Fruit fly (Drosophila melanogaster) whole organism, embryonic: ENCODE results near the gene ArgRS-m.
A peak's percentile ranks its signal among the peaks of the same experiment; 100 is the strongest.

Experiments used
- BtbVII ChIP-seq: fragments of 200-800 bp; sonication (Bioruptor generic); optimal IDR thresholded peaks from 3 replicates; lab custom pipeline; 2017; ENCODE audit warnings: missing biosample characterization, mild to moderate bottlenecking, missing genetic modification characterization
- Bteb2 ChIP-seq: fragments of 200-800 bp; sonication (Bioruptor generic); optimal IDR thresholded peaks from 2 replicates; lab custom pipeline; 2016; ENCODE audit warnings: missing biosample characterization, missing genetic modification characterization
- C15 ChIP-seq: fragments of 200-800 bp; sonication (Bioruptor generic); IDR thresholded peaks from 3 replicates; pipeline ENCODE4 v1.3.6; 2022; ENCODE audit warnings: missing biosample characterization, missing genetic modification characterization
- CG10147 ChIP-seq: fragments of 200-800 bp; sonication (Bioruptor generic); optimal IDR thresholded peaks from 2 replicates; lab custom pipeline; 2019; ENCODE audit warnings: missing biosample characterization, mild to moderate bottlenecking, missing genetic modification characterization, moderate library complexity
- CG10267 ChIP-seq: fragments of 200-800 bp; sonication (Bioruptor generic); optimal IDR thresholded peaks from 2 replicates; lab custom pipeline; 2018; ENCODE audit warnings: missing biosample characterization, mild to moderate bottlenecking, missing genetic modification characterization, moderate library complexity
- CG11093 ChIP-seq: fragments of 200-800 bp; sonication (Bioruptor generic); IDR thresholded peaks from 3 replicates; pipeline ENCODE4 v1.3.6; 2022; ENCODE audit warnings: missing biosample characterization, missing genetic modification characterization
- CG11723 ChIP-seq: fragments of 200-800 bp; sonication (Bioruptor generic); optimal IDR thresholded peaks from 2 replicates; lab custom pipeline; 2017; ENCODE audit warnings: missing biosample characterization, mild to moderate bottlenecking, missing genetic modification characterization
- CG13287 ChIP-seq: fragments of 200-800 bp; sonication (Bioruptor generic); IDR thresholded peaks from 2 replicates; pipeline ENCODE4 v1.3.6; 2022; ENCODE audit warnings: missing biosample characterization, missing genetic modification characterization; ENCODE audit not compliant: partially characterized antibody
- CG15073 ChIP-seq: fragments of 200-800 bp; sonication (Bioruptor generic); optimal IDR thresholded peaks from 2 replicates; lab custom pipeline; 2016; ENCODE audit warnings: missing biosample characterization, missing genetic modification characterization
- CG16863 ChIP-seq: fragments of 200-800 bp; sonication (Bioruptor generic); optimal IDR thresholded peaks from 3 replicates; lab custom pipeline; 2016; ENCODE audit warnings: missing biosample characterization, missing genetic modification characterization
- CG17912 ChIP-seq: fragments of 200-800 bp; sonication (Bioruptor generic); optimal IDR thresholded peaks from 2 replicates; lab custom pipeline; 2018; ENCODE audit warnings: missing biosample characterization, mild to moderate bottlenecking, missing genetic modification characterization
- CG1832 ChIP-seq: fragments of 200-800 bp; sonication (Bioruptor generic); optimal IDR thresholded peaks from 2 replicates; lab custom pipeline; 2017; ENCODE audit warnings: missing biosample characterization, mild to moderate bottlenecking, missing genetic modification characterization, inconsistent platforms
- CG34224 ChIP-seq: fragments of 200-800 bp; sonication (Bioruptor generic); IDR thresholded peaks from 3 replicates; pipeline ENCODE4 v1.3.6; 2022; ENCODE audit warnings: missing biosample characterization, missing genetic modification characterization; ENCODE audit not compliant: partially characterized antibody
- CG3726 ChIP-seq: fragments of 200-800 bp; sonication (Bioruptor generic); IDR thresholded peaks from 3 replicates; pipeline ENCODE4, ENCODE4 v1.3.6; 2022; ENCODE audit warnings: missing biosample characterization, missing genetic modification characterization
- CG4404 ChIP-seq: fragments of 200-800 bp; sonication (Bioruptor generic); IDR thresholded peaks from 2 replicates; pipeline ENCODE4 v1.3.6; 2022; ENCODE audit warnings: missing biosample characterization, missing genetic modification characterization
- CG4617 ChIP-seq: fragments of 200-800 bp; sonication (Bioruptor generic); optimal IDR thresholded peaks from 3 replicates; lab custom pipeline; 2016; ENCODE audit warnings: missing biosample characterization, missing genetic modification characterization, borderline replicate concordance
- CG5180 ChIP-seq: fragments of 200-800 bp; sonication (Bioruptor generic); optimal IDR thresholded peaks from 3 replicates; lab custom pipeline; 2017; ENCODE audit warnings: missing biosample characterization, missing genetic modification characterization, mild to moderate bottlenecking, moderate library complexity, missing genetic modification reagents
- CG6175 ChIP-seq: fragments of 200-800 bp; sonication (Bioruptor generic); IDR thresholded peaks from 3 replicates; pipeline ENCODE4 v1.3.6; 2022; ENCODE audit warnings: missing biosample characterization, missing genetic modification characterization
- CG6683 ChIP-seq: fragments of 200-800 bp; sonication (Bioruptor generic); optimal IDR thresholded peaks from 2 replicates; lab custom pipeline; 2017; ENCODE audit warnings: missing biosample characterization, mild to moderate bottlenecking, missing genetic modification characterization, missing genetic modification reagents
- Dfd ChIP-seq, 2 experiments: fragments of >200 bp; optimal IDR thresholded peaks; 2 replicates each; lab custom pipeline; 2017; ENCODE audit warnings: missing biosample characterization in 2 of 2, missing genetic modification characterization in 2 of 2
- Dp ChIP-seq: fragments of 200-800 bp; sonication (Bioruptor generic); optimal IDR thresholded peaks from 2 replicates; lab custom pipeline; 2018; ENCODE audit warnings: missing biosample characterization, mild to moderate bottlenecking, missing genetic modification characterization, moderate library complexity
- E2f2 ChIP-seq: fragments of 200-800 bp; sonication (Bioruptor generic); IDR thresholded peaks from 2 replicates; pipeline ENCODE4 v1.3.6; 2022; ENCODE audit warnings: missing biosample characterization, missing genetic modification characterization
- Ets65A ChIP-seq: fragments of 200-800 bp; sonication (Bioruptor generic); peaks from one replicate; lab custom pipeline; 2016; ENCODE audit warnings: missing biosample characterization, missing genetic modification characterization
- GATAe ChIP-seq: fragments of 200-800 bp; sonication (Bioruptor generic); conservative IDR thresholded peaks from 2 replicates; pipeline ENCODE4 v1.3.6; 2022; ENCODE audit warnings: missing biosample characterization, missing genetic modification characterization
- HLH4C ChIP-seq: fragments of 200-800 bp; sonication (Bioruptor generic); IDR thresholded peaks from 3 replicates; pipeline ENCODE4 v1.3.6; 2022; ENCODE audit warnings: missing biosample characterization, missing genetic modification characterization; ENCODE audit not compliant: partially characterized antibody
- Hr78 ChIP-seq, 2 experiments: fragments of 200-800 bp in 1 of 2; fragments of >200 bp in 1 of 2; sonication (Bioruptor generic) in 1 of 2; optimal IDR thresholded peaks; 2 replicates each; lab custom pipeline; 2017 to 2019; ENCODE audit warnings: missing biosample characterization in 2 of 2, missing genetic modification characterization in 2 of 2, mild to moderate bottlenecking in 1 of 2, moderate library complexity in 1 of 2
- Jarid2 ChIP-seq: fragments of 200-800 bp; sonication (Bioruptor generic); optimal IDR thresholded peaks from 3 replicates; lab custom pipeline; 2017; ENCODE audit warnings: mild to moderate bottlenecking, missing biosample characterization, missing genetic modification reagents, missing genetic modification characterization
- MBD-R2 ChIP-seq: fragments of 200-800 bp; sonication (Bioruptor generic); IDR thresholded peaks from 2 replicates; pipeline ENCODE4 v1.3.6; 2022; ENCODE audit warnings: missing biosample characterization, missing genetic modification characterization
- MESR4 ChIP-seq: fragments of 200-800 bp; sonication (Bioruptor generic); optimal IDR thresholded peaks from 2 replicates; lab custom pipeline; 2018; ENCODE audit warnings: missing biosample characterization, mild to moderate bottlenecking, missing genetic modification characterization, moderate library complexity
- Med ChIP-seq: fragments of 200-800 bp; sonication (Bioruptor generic); peaks from one replicate; lab custom pipeline; 2016; ENCODE audit warnings: missing biosample characterization, missing genetic modification characterization, mild to moderate bottlenecking, inconsistent platforms, moderate library complexity
- Mrtf ChIP-seq: fragments of 200-800 bp; sonication (Bioruptor generic); IDR thresholded peaks from 3 replicates; pipeline ENCODE4 v1.3.6; 2022; ENCODE audit warnings: missing biosample characterization, missing genetic modification characterization
- Pdp1 ChIP-seq, 2 experiments: fragments of 200-800 bp; sonication (Bioruptor generic); optimal IDR thresholded peaks; 3 replicates each; lab custom pipeline; 2016; ENCODE audit warnings: missing biosample characterization in 2 of 2, missing genetic modification characterization in 2 of 2, mild to moderate bottlenecking in 1 of 2, moderate library complexity in 1 of 2
- Scr ChIP-seq: fragments of 200-800 bp; sonication (Bioruptor generic); IDR thresholded peaks from 2 replicates; pipeline ENCODE4 v1.3.6; 2022; ENCODE audit warnings: missing biosample characterization, missing genetic modification characterization; ENCODE audit not compliant: partially characterized antibody
- YL-1 ChIP-seq: fragments of 200-800 bp; sonication (Bioruptor generic); optimal IDR thresholded peaks from 3 replicates; lab custom pipeline; 2017; ENCODE audit warnings: missing biosample characterization, mild to moderate bottlenecking, missing genetic modification characterization
- bigmax ChIP-seq: fragments of 200-800 bp; sonication (Bioruptor generic); optimal IDR thresholded peaks from 2 replicates; lab custom pipeline; 2018; ENCODE audit warnings: missing biosample characterization, mild to moderate bottlenecking, missing genetic modification characterization
- crp ChIP-seq, 2 experiments: fragments of 200-800 bp; sonication (Bioruptor generic); optimal IDR thresholded peaks; 2 replicates in 1 of 2; 3 replicates in 1 of 2; lab custom pipeline; 2017; ENCODE audit warnings: missing biosample characterization in 2 of 2, missing genetic modification characterization in 2 of 2, mild to moderate bottlenecking in 1 of 2, moderate library complexity in 1 of 2
- da ChIP-seq: fragments of 200-800 bp; sonication (Bioruptor generic); optimal IDR thresholded peaks from 2 replicates; lab custom pipeline; 2016; ENCODE audit warnings: missing biosample characterization, missing genetic modification characterization
- emc ChIP-seq: fragments of 200-800 bp; sonication (Bioruptor generic); optimal IDR thresholded peaks from 2 replicates; lab custom pipeline; 2016; ENCODE audit warnings: missing biosample characterization, missing genetic modification characterization
- lola ChIP-seq, 3 experiments: fragments of >200 bp in 2 of 3; fragments of 200-800 bp in 1 of 3; sonication (Bioruptor generic) in 1 of 3; optimal IDR thresholded peaks; 2 replicates each; lab custom pipeline; 2017 to 2019; ENCODE audit warnings: missing biosample characterization in 3 of 3, missing genetic modification characterization in 3 of 3, mild to moderate bottlenecking in 1 of 3, moderate library complexity in 1 of 3
- pzg ChIP-seq: fragments of 200-800 bp; sonication (Bioruptor generic); optimal IDR thresholded peaks from 3 replicates; lab custom pipeline; 2018; ENCODE audit warnings: missing biosample characterization, mild to moderate bottlenecking, missing genetic modification characterization, moderate library complexity
- ro ChIP-seq: fragments of 200-800 bp; sonication (Bioruptor generic); IDR thresholded peaks from 2 replicates; pipeline ENCODE4 v1.3.6; 2022; ENCODE audit warnings: missing biosample characterization, missing genetic modification characterization
- stwl ChIP-seq: fragments of 200-800 bp; sonication (Bioruptor generic); optimal IDR thresholded peaks from 3 replicates; lab custom pipeline; 2018; ENCODE audit warnings: missing biosample characterization, mild to moderate bottlenecking, missing genetic modification characterization, moderate library complexity
- tgo ChIP-seq: fragments of 200-800 bp; sonication (Bioruptor generic); IDR thresholded peaks from 3 replicates; pipeline ENCODE4 v1.3.6; 2022; ENCODE audit warnings: missing biosample characterization, missing genetic modification characterization
- trem ChIP-seq: fragments of 200-800 bp; optimal IDR thresholded peaks from 3 replicates; lab custom pipeline; 2019; ENCODE audit warnings: missing biosample characterization, mild to moderate bottlenecking, missing genetic modification characterization, moderate library complexity
- zf30C ChIP-seq: fragments of 200-800 bp; sonication (Bioruptor generic); optimal IDR thresholded peaks from 3 replicates; lab custom pipeline; 2018; ENCODE audit warnings: missing biosample characterization, mild to moderate bottlenecking, missing genetic modification characterization
- zfh1 ChIP-seq: fragments of 200-800 bp; sonication (Bioruptor generic); IDR thresholded peaks from 3 replicates; pipeline ENCODE4 v1.3.6; 2022; ENCODE audit warnings: missing biosample characterization, missing genetic modification characterization

ArgRS-m gene

dm6 chr3R:7895457-7895856 lies 8.6 kb downstream of the ArgRS-m start (continued):
- no peak for TF ChIP-seq Hr78 (GFP tag; optimal IDR thresholded peaks at IDR 0.05; lab: Kevin White, UChicago)
- TF ChIP-seq tgo (GFP tag; lab: Robert Waterston, UW) = peak; percentile 82
- peak; percentile 63 for TF ChIP-seq zfh1 (GFP tag; lab: Robert Waterston, UW)
- no peak for TF ChIP-seq Dfd (GFP tag; optimal IDR thresholded peaks at IDR 0.05; lab: Kevin White, UChicago)
- TF ChIP-seq emc (GFP tag; lab: Kevin White, UChicago) = no peak

- TF ChIP-seq Ets65A (GFP tag; lab: Kevin White, UChicago) = peak; percentile 94
- TF ChIP-seq ro (GFP tag; lab: Robert Waterston, UW) = no peak
- no peak for TF ChIP-seq CG5180 (GFP tag; lab: Kevin White, UChicago)
- no peak for TF ChIP-seq da
These were observed 12.4 kb downstream of the ArgRS-m start for dm6 chr3R:7899277-7899676.

DNA sequence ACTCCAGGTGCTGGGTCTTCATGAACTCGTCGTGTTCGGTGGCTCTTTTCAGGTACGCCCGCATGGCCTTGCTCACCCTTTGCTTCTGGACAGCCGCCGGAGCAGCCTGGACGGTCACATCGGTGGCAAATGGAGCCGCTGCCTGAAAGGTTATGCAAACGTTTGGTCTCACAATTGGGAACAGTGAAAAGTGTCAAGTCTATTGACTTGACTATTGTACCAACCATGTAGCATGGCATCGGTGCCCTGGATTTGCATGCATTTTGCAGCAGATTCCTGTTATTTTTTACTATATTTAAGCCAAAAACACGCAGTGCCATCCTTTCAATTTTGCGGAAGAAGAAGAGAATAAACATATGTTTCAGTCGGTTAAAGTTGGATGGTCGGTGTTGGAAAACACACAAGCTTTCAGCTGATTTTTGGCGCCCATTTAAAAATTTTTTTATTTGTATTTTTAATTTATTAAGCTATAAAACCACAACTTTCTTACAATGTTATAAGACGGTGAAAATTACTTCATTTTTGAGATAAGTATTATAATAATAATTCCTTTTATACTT lies 15.5 kb downstream of the ArgRS-m start, which contains the start of gene mRpS9:
mRpS9 (minus strand) TSS at position 355 of the 560 bp plus-strand sequence.
- TF ChIP-seq Med (GFP tag; lab: Kevin White, UChicago) (peak; percentile 63), CG34224 (GFP tag; lab: Robert Waterston, UW) (peak; percentile 30; the same call in 1 of the 3 replicates), CG16863 (GFP tag; lab: Kevin White, UChicago) (no peak), CG4404 (GFP tag; lab: Robert Waterston, UW) (no peak), YL-1 (peak; percentile 24), bigmax (GFP tag; lab: Kevin White, UChicago) (peak; percentile 14), CG4617 (GFP tag; lab: Kevin White, UChicago) (peak; percentile 17), CG3726 (no peak), CG6175 (no peak), Scr (0 out of 2 replicates have a peak, but pooled peaks have one; percentile 8), MESR4 (GFP tag; lab: Kevin White, UChicago) (peak; percentile 61), trem (peak; percentile 17), pzg (GFP tag; lab: Kevin White, UChicago) (peak; percentile 36), Mrtf (GFP tag; lab: Robert Waterston, UW) (no peak), stwl (peak; percentile 8), lola (GFP tag; optimal IDR thresholded peaks at IDR 0.05; lab: Kevin White, UChicago) (no peak), CG6683 (GFP tag; lab: Kevin White, UChicago) (no peak), BtbVII (GFP tag; lab: Kevin White, UChicago) (no peak), zf30C (GFP tag; lab: Kevin White, UChicago) (no peak), CG1832 (GFP tag; lab: Kevin White, UChicago) (no peak), CG13287 (peak; percentile 43; the same call in 1 of the 2 replicates), E2f2 (peak; percentile 91), CG11723 (GFP tag; lab: Kevin White, UChicago) (no peak), CG11093 (GFP tag; lab: Robert Waterston, UW) (no peak), HLH4C (GFP tag; lab: Robert Waterston, UW) (no peak), CG10147 (GFP tag; lab: Kevin White, UChicago) (no peak), GATAe (GFP tag; lab: Robert Waterston, UW) (no peak), Pdp1 (GFP tag; optimal IDR thresholded peaks at IDR 0.05; lab: Kevin White, UChicago) (peak in 1 of 2 experiments; percentile 91), C15 (GFP tag; lab: Robert Waterston, UW) (no peak), MBD-R2 (GFP tag; lab: Robert Waterston, UW) (peak; percentile 89), CG15073 (GFP tag; lab: Kevin White, UChicago) (no peak), crp (GFP tag; optimal IDR thresholded peaks at IDR 0.05; lab: Kevin White, UChicago) (peak; percentile 86 to 98), Dp (GFP tag; lab: Kevin White, UChicago) (peak; percentile 88), CG10267 (tag; lab: Kevin White, UChicago) (peak; percentile 85), CG17912 (GFP tag; lab: Kevin White, UChicago) (no peak), Bteb2 (no peak), Jarid2 (GFP tag; lab: Kevin White, UChicago) (no peak)
